Fruit fly (Drosophila melanogaster) whole organism, embryonic: ENCODE results near the gene Pa1.

ENCODE experiments used
- Ada2b ChIP-seq: fragments of 200-800 bp; sonication (Bioruptor generic); IDR thresholded peaks from 2 replicates; pipeline ENCODE4 v1.3.6; 2022; ENCODE audit warnings: missing biosample characterization, missing genetic modification characterization
- Aef1 ChIP-seq: fragments of 200-800 bp; sonication (Bioruptor generic); IDR thresholded peaks from 3 replicates; pipeline ENCODE4 v1.3.6; 2022; ENCODE audit warnings: missing biosample characterization, missing genetic modification characterization
- Awh ChIP-seq: fragments of 200-800 bp; sonication (Bioruptor generic); IDR thresholded peaks from 2 replicates; pipeline ENCODE4, ENCODE4 v1.3.6; 2022; ENCODE audit warnings: missing biosample characterization, missing genetic modification characterization
- CG10209 ChIP-seq: fragments of 200-800 bp; sonication (Bioruptor generic); optimal IDR thresholded peaks from 3 replicates; lab custom pipeline; 2017; ENCODE audit warnings: missing biosample characterization, mild to moderate bottlenecking, missing genetic modification characterization, missing genetic modification reagents
- CG10431 ChIP-seq: fragments of 200-800 bp; sonication (Bioruptor generic); optimal IDR thresholded peaks from 3 replicates; lab custom pipeline; 2018; ENCODE audit warnings: missing biosample characterization, mild to moderate bottlenecking, missing genetic modification characterization
- CG11695 ChIP-seq: fragments of 200-800 bp; sonication (Bioruptor generic); IDR thresholded peaks from 3 replicates; pipeline ENCODE4 v1.3.6; 2022; ENCODE audit warnings: missing biosample characterization, missing genetic modification characterization
- CG11696 ChIP-seq: fragments of 200-800 bp; sonication (Bioruptor generic); IDR thresholded peaks from 2 replicates; pipeline ENCODE4 v1.3.6; 2022; ENCODE audit warnings: missing biosample characterization, missing genetic modification characterization
- CG12155 ChIP-seq: fragments of 200-800 bp; sonication (Bioruptor generic); optimal IDR thresholded peaks from 3 replicates; lab custom pipeline; 2016; ENCODE audit warnings: missing biosample characterization, missing genetic modification characterization
- CG12942 ChIP-seq: fragments of 200-800 bp; sonication (Bioruptor generic); optimal IDR thresholded peaks from 3 replicates; lab custom pipeline; 2016; ENCODE audit warnings: missing biosample characterization, missing genetic modification characterization
- CG13296 ChIP-seq: fragments of 200-800 bp; sonication (Bioruptor generic); optimal IDR thresholded peaks from 3 replicates; lab custom pipeline; 2018; ENCODE audit warnings: missing biosample characterization, mild to moderate bottlenecking, missing genetic modification characterization
- CG1602 ChIP-seq: fragments of 200-800 bp; sonication (Bioruptor generic); optimal IDR thresholded peaks from 3 replicates; lab custom pipeline; 2016; ENCODE audit warnings: missing biosample characterization, missing genetic modification characterization
- CG18011 ChIP-seq: fragments of 200-800 bp; sonication (Bioruptor generic); optimal IDR thresholded peaks from 2 replicates; lab custom pipeline; 2017; ENCODE audit warnings: missing biosample characterization, missing genetic modification characterization, mild to moderate bottlenecking, moderate library complexity, missing genotype
- CG18619 ChIP-seq: fragments of 200-800 bp; sonication (Bioruptor generic); optimal IDR thresholded peaks from 3 replicates; lab custom pipeline; 2017; ENCODE audit warnings: missing biosample characterization, mild to moderate bottlenecking, missing genetic modification characterization
- CG2875 ChIP-seq: fragments of 200-800 bp; sonication (Bioruptor generic); optimal IDR thresholded peaks from 2 replicates; lab custom pipeline; 2017; ENCODE audit warnings: missing biosample characterization, mild to moderate bottlenecking, missing genetic modification characterization, missing genetic modification reagents
- CG3065 ChIP-seq: fragments of 200-800 bp; sonication (Bioruptor generic); optimal IDR thresholded peaks from 2 replicates; lab custom pipeline; 2016; ENCODE audit warnings: missing biosample characterization, missing genetic modification characterization
- CG4820 ChIP-seq: fragments of 200-800 bp; sonication (Bioruptor generic); optimal IDR thresholded peaks from 3 replicates; lab custom pipeline; 2016; ENCODE audit warnings: missing biosample characterization, missing genetic modification characterization
- CG6683 ChIP-seq: fragments of 200-800 bp; sonication (Bioruptor generic); optimal IDR thresholded peaks from 2 replicates; lab custom pipeline; 2017; ENCODE audit warnings: missing biosample characterization, mild to moderate bottlenecking, missing genetic modification characterization, missing genetic modification reagents
- CG7963 ChIP-seq: fragments of 200-800 bp; sonication (Bioruptor generic); IDR thresholded peaks from 3 replicates; pipeline ENCODE4 v1.3.6; 2022; ENCODE audit warnings: missing biosample characterization, missing genetic modification characterization; ENCODE audit not compliant: partially characterized antibody
- CG8388 ChIP-seq: fragments of 200-800 bp; sonication (Bioruptor generic); optimal IDR thresholded peaks from 2 replicates; lab custom pipeline; 2019; ENCODE audit warnings: missing biosample characterization, mild to moderate bottlenecking, missing genetic modification characterization, moderate library complexity
- CG8478 ChIP-seq: fragments of >200 bp; optimal IDR thresholded peaks from 2 replicates; lab custom pipeline; 2018
- D19A ChIP-seq: fragments of 200-800 bp; optimal IDR thresholded peaks from 3 replicates; lab custom pipeline; 2019; ENCODE audit warnings: missing biosample characterization, mild to moderate bottlenecking, missing genetic modification characterization, moderate library complexity
- Dbx ChIP-seq: fragments of 200-800 bp; sonication (Bioruptor generic); IDR thresholded peaks from 3 replicates; pipeline ENCODE4 v1.3.6; 2022; ENCODE audit warnings: missing biosample characterization, missing genetic modification characterization
- Doc3 ChIP-seq: fragments of 200-800 bp; sonication (Bioruptor generic); IDR thresholded peaks from 3 replicates; pipeline ENCODE4 v1.3.6; 2022; ENCODE audit warnings: missing biosample characterization, missing genetic modification characterization; ENCODE audit not compliant: partially characterized antibody
- Fer2 ChIP-seq: fragments of 200-800 bp; sonication (Bioruptor generic); optimal IDR thresholded peaks from 2 replicates; lab custom pipeline; 2018; ENCODE audit warnings: missing biosample characterization, mild to moderate bottlenecking, missing genetic modification characterization, moderate library complexity
- H2.0 ChIP-seq: fragments of 200-800 bp; sonication (Bioruptor generic); IDR thresholded peaks from 2 replicates; pipeline ENCODE4 v1.3.6; 2022; ENCODE audit warnings: missing biosample characterization, missing genetic modification characterization
- HHEX ChIP-seq: fragments of 200-800 bp; sonication (Bioruptor generic); optimal IDR thresholded peaks from 3 replicates; lab custom pipeline; 2017; ENCODE audit warnings: missing biosample characterization, mild to moderate bottlenecking, missing genetic modification characterization, missing genetic modification reagents
- HmgZ ChIP-seq: fragments of 200-800 bp; sonication (Bioruptor generic); optimal IDR thresholded peaks from 2 replicates; lab custom pipeline; 2018; ENCODE audit warnings: missing biosample characterization, mild to moderate bottlenecking, missing genetic modification characterization
- Hr78 ChIP-seq, 2 experiments: fragments of 200-800 bp in 1 of 2; fragments of >200 bp in 1 of 2; sonication (Bioruptor generic) in 1 of 2; optimal IDR thresholded peaks; 2 replicates each; lab custom pipeline; 2017 to 2019; ENCODE audit warnings: missing biosample characterization in 2 of 2, missing genetic modification characterization in 2 of 2, mild to moderate bottlenecking in 1 of 2, moderate library complexity in 1 of 2
- Jarid2 ChIP-seq: fragments of 200-800 bp; sonication (Bioruptor generic); optimal IDR thresholded peaks from 3 replicates; lab custom pipeline; 2017; ENCODE audit warnings: mild to moderate bottlenecking, missing biosample characterization, missing genetic modification reagents, missing genetic modification characterization
- Kr ChIP-seq: fragments of 200-800 bp; sonication (Bioruptor generic); optimal IDR thresholded peaks from 2 replicates; lab custom pipeline; 2017; ENCODE audit warnings: missing biosample characterization, mild to moderate bottlenecking, missing genetic modification characterization
- Mad ChIP-seq: fragments of 200-800 bp; sonication (Bioruptor generic); optimal IDR thresholded peaks from 2 replicates; lab custom pipeline; 2016; ENCODE audit warnings: missing biosample characterization, missing genetic modification characterization
- Myb ChIP-seq: fragments of 200-800 bp; sonication (Bioruptor generic); optimal IDR thresholded peaks from 2 replicates; lab custom pipeline; 2016; ENCODE audit warnings: missing biosample characterization, missing genetic modification characterization
- Scr ChIP-seq: fragments of 200-800 bp; sonication (Bioruptor generic); IDR thresholded peaks from 2 replicates; pipeline ENCODE4 v1.3.6; 2022; ENCODE audit warnings: missing biosample characterization, missing genetic modification characterization; ENCODE audit not compliant: partially characterized antibody
- cg ChIP-seq: fragments of 200-800 bp; sonication (Bioruptor generic); optimal IDR thresholded peaks from 3 replicates; lab custom pipeline; 2019; ENCODE audit warnings: missing biosample characterization, mild to moderate bottlenecking, missing genetic modification characterization, moderate library complexity
- dysf ChIP-seq: fragments of 200-800 bp; sonication (Bioruptor generic); IDR thresholded peaks from 3 replicates; pipeline ENCODE4 v1.3.6; 2022; ENCODE audit warnings: missing biosample characterization, missing genetic modification characterization
- kay ChIP-seq: fragments of 200-800 bp; sonication (Bioruptor generic); optimal IDR thresholded peaks from 2 replicates; lab custom pipeline; 2016; ENCODE audit warnings: missing biosample characterization, missing genetic modification characterization
- ken ChIP-seq: fragments of 200-800 bp; sonication (Bioruptor generic); IDR thresholded peaks from 3 replicates; pipeline ENCODE4 v1.3.6; 2022; ENCODE audit warnings: missing biosample characterization, missing genetic modification characterization
- knrl ChIP-seq: fragments of 200-800 bp; sonication (Bioruptor generic); IDR thresholded peaks from 3 replicates; pipeline ENCODE4 v1.3.6; 2022; ENCODE audit warnings: missing biosample characterization, missing genetic modification characterization; ENCODE audit not compliant: partially characterized antibody
- lola ChIP-seq, 3 experiments: fragments of >200 bp in 2 of 3; fragments of 200-800 bp in 1 of 3; sonication (Bioruptor generic) in 1 of 3; optimal IDR thresholded peaks; 2 replicates each; lab custom pipeline; 2017 to 2019; ENCODE audit warnings: missing biosample characterization in 3 of 3, missing genetic modification characterization in 3 of 3, mild to moderate bottlenecking in 1 of 3, moderate library complexity in 1 of 3
- luna ChIP-seq: fragments of 200-800 bp; sonication (Bioruptor generic); optimal IDR thresholded peaks from 2 replicates; lab custom pipeline; 2016; ENCODE audit warnings: missing biosample characterization, missing genetic modification characterization
- prd ChIP-seq, 3 experiments: fragments of >200 bp in 2 of 3; fragments of 200-800 bp in 1 of 3; sonication (Bioruptor generic) in 1 of 3; optimal IDR thresholded peaks in 2 of 3; IDR thresholded peaks in 1 of 3; 2 replicates in 2 of 3; 3 replicates in 1 of 3; pipeline versions ENCODE4 v1.3.6 to Lab custom; 2017 to 2022; ENCODE audit warnings: missing biosample characterization in 1 of 3, missing genetic modification characterization in 1 of 3
- ranshi ChIP-seq: fragments of 200-800 bp; sonication (Bioruptor generic); IDR thresholded peaks from 2 replicates; pipeline ENCODE4 v1.3.6; 2022; ENCODE audit warnings: missing biosample characterization, missing genetic modification characterization
- rib ChIP-seq: fragments of 200-800 bp; sonication (Bioruptor generic); IDR thresholded peaks from 2 replicates; pipeline ENCODE4 v1.3.6; 2022; ENCODE audit warnings: missing biosample characterization, missing genetic modification characterization
- sc ChIP-seq, 3 experiments: fragments of >200 bp in 2 of 3; fragments of 200-800 bp in 1 of 3; sonication (Bioruptor generic) in 1 of 3; optimal IDR thresholded peaks; 2 replicates in 2 of 3; 3 replicates in 1 of 3; lab custom pipeline; 2017; ENCODE audit warnings: mild to moderate bottlenecking in 1 of 3, missing biosample characterization in 1 of 3, missing genetic modification characterization in 1 of 3, missing genetic modification reagents in 1 of 3
- sens-2 ChIP-seq: fragments of 200-800 bp; sonication (Bioruptor generic); IDR thresholded peaks from 2 replicates; pipeline ENCODE4 v1.3.6; 2022; ENCODE audit warnings: missing biosample characterization, missing genetic modification characterization
- sqz ChIP-seq: fragments of 200-800 bp; sonication (Bioruptor generic); optimal IDR thresholded peaks from 3 replicates; lab custom pipeline; 2018; ENCODE audit warnings: missing biosample characterization, mild to moderate bottlenecking, missing genetic modification characterization
- toy ChIP-seq: fragments of 200-800 bp; sonication (Bioruptor generic); IDR thresholded peaks from 2 replicates; pipeline ENCODE4 v1.3.6; 2022; ENCODE audit warnings: missing biosample characterization, missing genetic modification characterization
- trem ChIP-seq: fragments of 200-800 bp; optimal IDR thresholded peaks from 3 replicates; lab custom pipeline; 2019; ENCODE audit warnings: missing biosample characterization, mild to moderate bottlenecking, missing genetic modification characterization, moderate library complexity
- zfh1 ChIP-seq: fragments of 200-800 bp; sonication (Bioruptor generic); IDR thresholded peaks from 3 replicates; pipeline ENCODE4 v1.3.6; 2022; ENCODE audit warnings: missing biosample characterization, missing genetic modification characterization

The Pa1 gene

dm6 chrX:11351351-11351750 lies 7.7 kb upstream of the Pa1 start (continued):
- TF ChIP-seq Fer2 (tag; lab: Kevin White, UChicago) (peak; percentile 79), rib (GFP tag; lab: Robert Waterston, UW) (peak; percentile 83), Hr78 (GFP tag; optimal IDR thresholded peaks at IDR 0.05; lab: Kevin White, UChicago) (peak in 1 of 2 experiments; percentile 56), CG12155 (GFP tag; lab: Kevin White, UChicago) (peak; percentile 88), CG10431 (GFP tag; lab: Kevin White, UChicago) (peak; percentile 50), CG8478 (lab: Kevin White, UChicago) (no peak), sqz (GFP tag; lab: Kevin White, UChicago) (peak; percentile 54), CG12942 (GFP tag; lab: Kevin White, UChicago) (peak; percentile 83), CG2875 (GFP tag; lab: Kevin White, UChicago) (peak; percentile 90), prd (optimal IDR thresholded peaks at IDR 0.05; lab: Kevin White, UChicago) (no peak), prd (GFP tag; IDR thresholded peaks at IDR 0.05; lab: Robert Waterston, UW) (peak; percentile 97), Kr (GFP tag; lab: Kevin White, UChicago) (no peak), cg (GFP tag; lab: Kevin White, UChicago) (peak; percentile 71), CG18011 (GFP tag; lab: Kevin White, UChicago) (peak; percentile 75), ranshi (GFP tag; lab: Robert Waterston, UW) (peak; percentile 96), CG7963 (GFP tag; lab: Robert Waterston, UW) (no peak), zfh1 (GFP tag; lab: Robert Waterston, UW) (peak; percentile 96), Mad (GFP tag; lab: Kevin White, UChicago) (peak; percentile 85), CG11696 (peak; percentile 86), CG13296 (peak; percentile 92), Dbx (GFP tag; lab: Robert Waterston, UW) (peak; percentile 92), lola (GFP tag; optimal IDR thresholded peaks at IDR 0.05; lab: Kevin White, UChicago) (peak in 1 of 3 experiments; percentile 77), knrl (GFP tag; lab: Robert Waterston, UW) (no peak), kay (GFP tag; lab: Kevin White, UChicago) (peak; percentile 79), H2.0 (GFP tag; lab: Robert Waterston, UW) (peak; percentile 95), Doc3 (no peak), CG11695 (GFP tag; lab: Robert Waterston, UW) (peak; percentile 95), luna (GFP tag; lab: Kevin White, UChicago) (peak; percentile 73), dysf (peak; percentile 97), toy (GFP tag; lab: Robert Waterston, UW) (peak; percentile 82), sc (optimal IDR thresholded peaks at IDR 0.05; lab: Kevin White, UChicago) (no peak), sc (GFP tag; optimal IDR thresholded peaks at IDR 0.05; lab: Kevin White, UChicago) (peak; percentile 74), Myb (peak; percentile 82), D19A (tag; lab: Kevin White, UChicago) (peak; percentile 80), ken (GFP tag; lab: Robert Waterston, UW) (peak; percentile 97), CG1602 (peak; percentile 92), HmgZ (tag; lab: Kevin White, UChicago) (peak; percentile 93), Ada2b (GFP tag; lab: Robert Waterston, UW) (peak; percentile 96), sens-2 (GFP tag; lab: Robert Waterston, UW) (peak; percentile 93), HHEX (peak; percentile 92), CG6683 (GFP tag; lab: Kevin White, UChicago) (peak; percentile 76), Aef1 (GFP tag; lab: Robert Waterston, UW) (peak; percentile 95), CG3065 (GFP tag; lab: Kevin White, UChicago) (peak; percentile 68), CG4820 (GFP tag; lab: Kevin White, UChicago) (peak; percentile 91), CG8388 (GFP tag; lab: Kevin White, UChicago) (peak; percentile 87), CG18619 (peak; percentile 88), CG10209 (peak; percentile 89), Awh (GFP tag; lab: Robert Waterston, UW) (peak; percentile 95), Jarid2 (GFP tag; lab: Kevin White, UChicago) (no peak), Scr (GFP tag; lab: Robert Waterston, UW) (no peak), trem (tag; lab: Kevin White, UChicago) (peak; percentile 56)
